Worm (Caenorhabditis elegans): ENCODE data around the gene phf-30.

Gene phf-30

ce11 chrV:8499407-8499806 lies 30.6 kb downstream of the phf-30 start (continued):
- TF ChIP-seq madf-9 (GFP tag; conservative IDR thresholded peaks at IDR 0.05) (no peak), ZK337.2 (GFP tag; IDR thresholded peaks at IDR 0.05) (no peak), lin-38 (GFP tag; IDR thresholded peaks at IDR 0.05) (peak; percentile 67), tag-97 (GFP tag; IDR thresholded peaks at IDR 0.05) (no peak), lir-3 (tag; optimal IDR thresholded peaks at IDR 0.05) (peak; percentile 15), tra-1 (GFP tag; IDR thresholded peaks at IDR 0.05) (no peak), Y105C5A.15 (GFP tag; IDR thresholded peaks at IDR 0.05) (no peak), ces-1 (GFP tag; optimal IDR thresholded peaks at IDR 0.05) (no peak), madf-5 (GFP tag; IDR thresholded peaks at IDR 0.05) (0 out of 4 replicates have a peak, but pooled peaks have one; percentile 51 to 66), lsy-2 (tag; optimal IDR thresholded peaks at IDR 0.05) (no peak), dve-1 (tag; optimal IDR thresholded peaks at IDR 0.05; ENCODE audit: insufficient read depth) (no peak), ceh-28 (tag; optimal IDR thresholded peaks at IDR 0.05) (no peak), nhr-28 (tag; optimal IDR thresholded peaks at IDR 0.05) (no peak), saeg-2 (GFP tag; IDR thresholded peaks at IDR 0.05) (no peak), rbr-2 (tag; optimal IDR thresholded peaks at IDR 0.05) (no peak), Y75B8A.6 (GFP tag; IDR thresholded peaks at IDR 0.05) (no peak), set-16 (GFP tag; IDR thresholded peaks at IDR 0.05) (no peak), nhr-11 (tag; optimal IDR thresholded peaks at IDR 0.05) (no peak), pha-4 (GFP tag; IDR thresholded peaks at IDR 0.05) (peak; percentile 53; the same call in 1 of the 2 replicates), pha-4 (tag; optimal IDR thresholded peaks at IDR 0.05) (no peak)

- TF ChIP-seq nhr-111 (GFP tag; optimal IDR thresholded peaks at IDR 0.05) (peak; percentile 100), cey-2 (tag; optimal IDR thresholded peaks at IDR 0.05; ENCODE audit: borderline replicate concordance, insufficient read depth) (no peak), mep-1 (tag; optimal IDR thresholded peaks at IDR 0.05) (peak; percentile 93), spr-3 (GFP tag; optimal IDR thresholded peaks at IDR 0.05) (peak; percentile 99), sdz-12 (GFP tag; optimal IDR thresholded peaks at IDR 0.05) (peak; percentile 99), egl-27 (tag; optimal IDR thresholded peaks at IDR 0.05) (no peak), zip-11 (GFP tag; IDR thresholded peaks at IDR 0.05) (peak; percentile 92), attf-4 (tag; optimal IDR thresholded peaks at IDR 0.05) (peak; percentile 86), madf-9 (GFP tag; conservative IDR thresholded peaks at IDR 0.05) (peak; percentile 97), lin-39 (tag; optimal IDR thresholded peaks at IDR 0.05) (no peak), ceh-28 (tag; optimal IDR thresholded peaks at IDR 0.05) (no peak), nhr-10 (tag; optimal IDR thresholded peaks at IDR 0.05) (peak; percentile 54), duxl-1 (tag; optimal IDR thresholded peaks at IDR 0.05; ENCODE audit: poor library complexity) (peak; percentile 98), mes-2 (tag; optimal IDR thresholded peaks at IDR 0.05; ENCODE audit: poor library complexity, severe bottlenecking) (peak; percentile 96), tag-97 (GFP tag; IDR thresholded peaks at IDR 0.05) (peak; percentile 88; the same call in 1 of the 2 replicates), lin-29 (GFP tag; IDR thresholded peaks at IDR 0.05) (peak; percentile 96), aly-2 (tag; optimal IDR thresholded peaks at IDR 0.05) (peak; percentile 97), nhr-237 (tag; optimal IDR thresholded peaks at IDR 0.05) (no peak), dmd-8 (GFP tag; IDR thresholded peaks at IDR 0.05) (peak; percentile 100), ztf-11 (tag; optimal IDR thresholded peaks at IDR 0.05) (no peak), pqm-1 (tag; optimal IDR thresholded peaks at IDR 0.05) (no peak), F49E8.2 (tag; optimal IDR thresholded peaks at IDR 0.05; ENCODE audit: borderline replicate concordance) (peak; percentile 98), snpc-1.2 (GFP tag; IDR thresholded peaks at IDR 0.05) (peak; percentile 98), saeg-2 (GFP tag; IDR thresholded peaks at IDR 0.05) (peak; percentile 99), mdl-1 (tag; optimal IDR thresholded peaks at IDR 0.05) (peak; percentile 8 to 59), hlh-11 (tag; optimal IDR thresholded peaks at IDR 0.05) (peak; percentile 91), daf-8 (GFP tag; IDR thresholded peaks at IDR 0.05) (peak; percentile 98), dve-1 (tag; optimal IDR thresholded peaks at IDR 0.05; ENCODE audit: insufficient read depth) (peak; percentile 90), Y5F2A.4 (GFP tag; optimal IDR thresholded peaks at IDR 0.05) (peak; percentile 98), pha-4 (GFP tag; IDR thresholded peaks at IDR 0.05) (peak; percentile 99), pha-4 (tag; optimal IDR thresholded peaks at IDR 0.05) (no peak), Y75B8A.6 (GFP tag; IDR thresholded peaks at IDR 0.05) (peak; percentile 99), egl-43 (GFP tag; IDR thresholded peaks at IDR 0.05) (peak; percentile 100), nhr-76 (tag; optimal IDR thresholded peaks at IDR 0.05) (no peak), lin-13 (GFP tag; optimal IDR thresholded peaks at IDR 0.05) (peak; percentile 78), ces-1 (GFP tag; optimal IDR thresholded peaks at IDR 0.05) (peak; percentile 74), unc-130 (GFP tag; optimal IDR thresholded peaks at IDR 0.05) (peak; percentile 94), dmd-9 (GFP tag; IDR thresholded peaks at IDR 0.05) (peak; percentile 97)
Measured at ce11 chrV:8500348-8500747, 31.5 kb downstream of the phf-30 start.

Measured in whole organism, L4 larva.